Fruit fly (Drosophila melanogaster): ENCODE measurements around the gene CG4408.
A peak's percentile ranks its signal among the peaks of the same experiment; 100 is the strongest.

The CG4408 gene

dm6 chr3R:23386907-23387306 lies 23.5 kb upstream of the CG4408 start:
- TF ChIP-seq cic (GFP tag; optimal IDR thresholded peaks at IDR 0.05), result no peak
- no peak for TF ChIP-seq toe (GFP tag; optimal IDR thresholded peaks at IDR 0.05)
- no peak for TF ChIP-seq CG7101 (tag; optimal IDR thresholded peaks at IDR 0.05)
- TF ChIP-seq kay (GFP tag; ENCODE audit: borderline replicate concordance), result no peak
- TF ChIP-seq CG7045 (GFP tag; optimal IDR thresholded peaks at IDR 0.05), result no peak
- TF ChIP-seq CG14711 (tag; optimal IDR thresholded peaks at IDR 0.05), result no peak
- TF ChIP-seq ovo (GFP tag; optimal IDR thresholded peaks at IDR 0.05), result no peak

DNA sequence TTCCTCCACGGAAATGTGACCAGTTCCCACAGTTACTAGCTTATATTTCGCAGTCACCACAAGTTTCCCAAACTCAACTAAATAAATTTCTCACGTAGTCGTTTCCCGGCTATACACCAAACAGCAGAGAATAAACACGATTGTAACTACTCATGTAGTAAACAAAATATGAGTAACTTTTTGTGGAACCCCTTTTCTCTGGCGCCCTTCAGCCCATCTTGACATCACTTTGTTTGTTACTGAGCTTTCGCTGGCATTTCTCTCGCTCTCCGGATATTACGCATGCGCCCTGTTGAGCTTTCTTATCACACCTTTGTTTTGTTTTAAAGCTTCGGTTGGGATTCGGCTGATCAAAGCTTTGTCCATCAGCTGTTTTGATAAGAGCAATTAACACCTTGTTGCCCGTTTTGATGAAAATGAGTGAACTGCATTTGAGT lies 22.7 kb upstream of the CG4408 start:
- TF ChIP-seq CG12768 (GFP tag; optimal IDR thresholded peaks at IDR 0.05) (no peak), Crg-1 (GFP tag; optimal IDR thresholded peaks at IDR 0.05) (no peak), bab1 (GFP tag; optimal IDR thresholded peaks at IDR 0.05) (no peak), tj (GFP tag; optimal IDR thresholded peaks at IDR 0.05) (no peak), CG7101 (tag; optimal IDR thresholded peaks at IDR 0.05) (peak; percentile 18), CG14711 (tag; optimal IDR thresholded peaks at IDR 0.05) (no peak), Clk (GFP tag; optimal IDR thresholded peaks at IDR 0.05) (no peak), pad (GFP tag; optimal IDR thresholded peaks at IDR 0.05) (peak; percentile 12), CG11617 (GFP tag; optimal IDR thresholded peaks at IDR 0.05) (no peak), cic (GFP tag; optimal IDR thresholded peaks at IDR 0.05) (peak; percentile 86), ovo (GFP tag; optimal IDR thresholded peaks at IDR 0.05) (no peak), CG33017 (tag; optimal IDR thresholded peaks at IDR 0.05) (peak; percentile 49), Mnt (GFP tag; optimal IDR thresholded peaks at IDR 0.05) (no peak), cnc (optimal IDR thresholded peaks at IDR 0.05) (no peak), Hr96 (GFP tag; optimal IDR thresholded peaks at IDR 0.05) (no peak), kay (GFP tag; ENCODE audit: borderline replicate concordance) (peak; percentile 97), CG1620 (GFP tag; optimal IDR thresholded peaks at IDR 0.05) (no peak), toe (GFP tag; optimal IDR thresholded peaks at IDR 0.05) (no peak)

- TF ChIP-seq CG1620 (GFP tag; optimal IDR thresholded peaks at IDR 0.05), result no peak
- TF ChIP-seq CG12768 (GFP tag; optimal IDR thresholded peaks at IDR 0.05), result peak; percentile 94
- TF ChIP-seq cnc (optimal IDR thresholded peaks at IDR 0.05), result no peak
- no peak for TF ChIP-seq pad (GFP tag; optimal IDR thresholded peaks at IDR 0.05)
- no peak for TF ChIP-seq toe (GFP tag; optimal IDR thresholded peaks at IDR 0.05)
- TF ChIP-seq CG5204 (GFP tag; optimal IDR thresholded peaks at IDR 0.05), result peak; percentile 51
- TF ChIP-seq Crg-1 (GFP tag; optimal IDR thresholded peaks at IDR 0.05), result no peak
- TF ChIP-seq CG11617 (GFP tag; optimal IDR thresholded peaks at IDR 0.05), result peak; percentile 14
- peak; percentile 40 for TF ChIP-seq Clk (GFP tag; optimal IDR thresholded peaks at IDR 0.05)
- no peak for TF ChIP-seq tj (GFP tag; optimal IDR thresholded peaks at IDR 0.05)
- peak; percentile 16 for TF ChIP-seq Hr96 (GFP tag; optimal IDR thresholded peaks at IDR 0.05)
- TF ChIP-seq cic (GFP tag; optimal IDR thresholded peaks at IDR 0.05), result no peak
- no peak for TF ChIP-seq CG14711 (tag; optimal IDR thresholded peaks at IDR 0.05)
- TF ChIP-seq bab1 (GFP tag; optimal IDR thresholded peaks at IDR 0.05), result no peak
- TF ChIP-seq CG33017 (tag; optimal IDR thresholded peaks at IDR 0.05), result no peak
- TF ChIP-seq ovo (GFP tag; optimal IDR thresholded peaks at IDR 0.05), result no peak
- TF ChIP-seq kay (GFP tag; ENCODE audit: borderline replicate concordance), result peak; percentile 50
- peak; percentile 6 for TF ChIP-seq CG7045 (GFP tag; optimal IDR thresholded peaks at IDR 0.05)
- peak; percentile 7 for TF ChIP-seq Mnt (GFP tag; optimal IDR thresholded peaks at IDR 0.05)
- TF ChIP-seq CG7101 (tag; optimal IDR thresholded peaks at IDR 0.05), result no peak
These were observed 21.4 kb upstream of the CG4408 start, which contains the start of gene CG4393 for dm6 chr3R:23384591-23385260. Gene CG4393 (minus strand): TSS chr3R:23384777.

DNA sequence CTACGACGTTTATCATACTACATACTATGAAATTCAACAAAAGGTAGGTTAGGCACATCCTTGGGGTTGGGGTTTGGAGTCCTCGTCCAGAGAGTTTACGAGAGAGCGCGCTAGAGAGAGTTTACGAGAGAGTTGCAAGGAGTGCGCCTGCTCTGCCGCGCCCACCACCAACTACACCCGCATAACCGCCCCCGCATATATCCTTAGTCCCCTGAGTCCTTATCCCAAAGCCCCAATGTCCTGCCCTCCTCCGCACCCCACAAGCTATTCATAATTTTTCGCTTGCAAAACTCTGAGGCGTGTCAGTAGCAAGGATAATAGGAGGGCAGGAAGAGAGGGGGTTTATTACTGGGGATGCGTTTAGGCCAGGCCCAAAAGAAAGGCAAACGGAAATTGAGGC lies 20.3 kb upstream of the CG4408 start:
- no peak for TF ChIP-seq CG5204 (GFP tag; optimal IDR thresholded peaks at IDR 0.05)
- TF ChIP-seq tj (GFP tag; optimal IDR thresholded peaks at IDR 0.05), result no peak
- TF ChIP-seq cic (GFP tag; optimal IDR thresholded peaks at IDR 0.05), result no peak
- no peak for TF ChIP-seq CG7045 (GFP tag; optimal IDR thresholded peaks at IDR 0.05)
- TF ChIP-seq toe (GFP tag; optimal IDR thresholded peaks at IDR 0.05), result no peak
- no peak for TF ChIP-seq kay (GFP tag; ENCODE audit: borderline replicate concordance)
- no peak for TF ChIP-seq Crg-1 (GFP tag; optimal IDR thresholded peaks at IDR 0.05)
- no peak for TF ChIP-seq CG11617 (GFP tag; optimal IDR thresholded peaks at IDR 0.05)
- no peak for TF ChIP-seq CG12768 (GFP tag; optimal IDR thresholded peaks at IDR 0.05)
- no peak for TF ChIP-seq ovo (GFP tag; optimal IDR thresholded peaks at IDR 0.05)
- TF ChIP-seq Hr96 (GFP tag; optimal IDR thresholded peaks at IDR 0.05), result no peak
- TF ChIP-seq CG1620 (GFP tag; optimal IDR thresholded peaks at IDR 0.05), result no peak
- TF ChIP-seq CG14711 (tag; optimal IDR thresholded peaks at IDR 0.05), result no peak
- no peak for TF ChIP-seq CG7101 (tag; optimal IDR thresholded peaks at IDR 0.05)
- TF ChIP-seq cnc (optimal IDR thresholded peaks at IDR 0.05), result no peak

dm6 chr3R:23377288-23377687 lies 13.9 kb upstream of the CG4408 start:
- TF ChIP-seq CG7101 (tag; optimal IDR thresholded peaks at IDR 0.05), result no peak
- TF ChIP-seq ovo (GFP tag; optimal IDR thresholded peaks at IDR 0.05), result no peak
- no peak for TF ChIP-seq kay (GFP tag; ENCODE audit: borderline replicate concordance)

DNA sequence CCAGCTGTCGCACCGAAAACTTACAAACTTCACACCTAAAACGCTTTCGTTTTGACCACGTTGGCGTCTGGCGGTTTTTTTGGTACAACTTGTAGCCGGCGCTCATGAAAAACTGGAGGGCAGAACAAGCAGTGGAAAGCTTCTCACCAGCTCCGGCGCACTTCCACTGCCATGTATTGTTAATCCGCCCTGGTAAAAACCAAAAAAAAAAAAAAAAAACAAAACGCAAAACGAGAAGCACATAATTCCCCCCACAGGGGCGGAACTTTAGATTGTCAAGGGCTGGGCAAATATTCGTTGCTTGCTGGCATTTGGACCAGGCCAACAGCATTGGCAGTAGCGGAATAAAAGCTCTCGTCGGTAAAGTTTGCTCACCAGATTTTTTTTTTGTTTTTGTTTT lies 10.9 kb upstream of the CG4408 start:
- TF ChIP-seq ovo (GFP tag; optimal IDR thresholded peaks at IDR 0.05), result peak; percentile 59
- TF ChIP-seq CG11617 (GFP tag; optimal IDR thresholded peaks at IDR 0.05), result peak; percentile 72
- peak; percentile 73 for TF ChIP-seq CG5204 (GFP tag; optimal IDR thresholded peaks at IDR 0.05)
- peak; percentile 65 for TF ChIP-seq CG1620 (GFP tag; optimal IDR thresholded peaks at IDR 0.05)
- TF ChIP-seq CG33017 (tag; optimal IDR thresholded peaks at IDR 0.05), result peak; percentile 70
- TF ChIP-seq Clk (GFP tag; optimal IDR thresholded peaks at IDR 0.05), result no peak
- TF ChIP-seq Crg-1 (GFP tag; optimal IDR thresholded peaks at IDR 0.05), result peak; percentile 47
- TF ChIP-seq CG7101 (tag; optimal IDR thresholded peaks at IDR 0.05), result no peak
- TF ChIP-seq tj (GFP tag; optimal IDR thresholded peaks at IDR 0.05), result peak; percentile 67
- TF ChIP-seq pad (GFP tag; optimal IDR thresholded peaks at IDR 0.05), result peak; percentile 26
- TF ChIP-seq CG14711 (tag; optimal IDR thresholded peaks at IDR 0.05), result no peak
- peak; percentile 86 for TF ChIP-seq CG7045 (GFP tag; optimal IDR thresholded peaks at IDR 0.05)
- TF ChIP-seq cic (GFP tag; optimal IDR thresholded peaks at IDR 0.05), result peak; percentile 79
- peak; percentile 88 for TF ChIP-seq CG12768 (GFP tag; optimal IDR thresholded peaks at IDR 0.05)
- no peak for TF ChIP-seq cnc (optimal IDR thresholded peaks at IDR 0.05)
- TF ChIP-seq kay (GFP tag; ENCODE audit: borderline replicate concordance), result no peak
- peak; percentile 89 for TF ChIP-seq Hr96 (GFP tag; optimal IDR thresholded peaks at IDR 0.05)
- TF ChIP-seq bab1 (GFP tag; optimal IDR thresholded peaks at IDR 0.05), result peak; percentile 6
- TF ChIP-seq Mnt (GFP tag; optimal IDR thresholded peaks at IDR 0.05), result peak; percentile 56
- peak; percentile 77 for TF ChIP-seq toe (GFP tag; optimal IDR thresholded peaks at IDR 0.05)

All from whole organism, adult.